Fruit fly (Drosophila melanogaster): ENCODE results near the gene TTLL1B.

The TTLL1B gene

DNA sequence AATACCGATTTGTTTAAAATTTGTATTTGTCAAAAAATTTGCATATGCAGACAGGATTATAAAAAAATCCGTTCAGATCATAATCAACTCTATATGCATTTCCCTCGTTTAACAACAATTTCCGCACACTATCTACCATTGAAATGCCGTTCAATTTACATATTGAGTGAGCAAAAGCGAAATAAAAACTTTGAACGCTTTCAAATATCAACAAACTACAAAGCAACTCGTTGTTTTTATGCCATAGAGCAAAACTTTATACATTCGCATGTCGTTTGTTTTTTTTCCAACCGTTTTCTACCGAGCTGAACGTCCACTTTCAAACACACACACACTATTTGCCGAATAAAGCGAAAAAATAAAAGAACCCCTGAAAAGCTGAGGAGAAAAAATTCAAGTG, at the start of gene TTLL1B:
TSS of gene TTLL1B (plus strand) at position 301 of the 400 bp plus-strand sequence.
- no peak for TF ChIP-seq Hr38 (GFP tag; optimal IDR thresholded peaks at IDR 0.05)
- TF ChIP-seq vri (GFP tag; optimal IDR thresholded peaks at IDR 0.05), result no peak
- TF ChIP-seq dac (GFP tag; optimal IDR thresholded peaks at IDR 0.05), result no peak
- no peak for TF ChIP-seq CG6808 (GFP tag; optimal IDR thresholded peaks at IDR 0.05)
- no peak for TF ChIP-seq Sox15 (GFP tag; optimal IDR thresholded peaks at IDR 0.05)
- TF ChIP-seq salr (GFP tag; optimal IDR thresholded peaks at IDR 0.05), result no peak
- TF ChIP-seq fd85E (GFP tag; optimal IDR thresholded peaks at IDR 0.05), result no peak

DNA sequence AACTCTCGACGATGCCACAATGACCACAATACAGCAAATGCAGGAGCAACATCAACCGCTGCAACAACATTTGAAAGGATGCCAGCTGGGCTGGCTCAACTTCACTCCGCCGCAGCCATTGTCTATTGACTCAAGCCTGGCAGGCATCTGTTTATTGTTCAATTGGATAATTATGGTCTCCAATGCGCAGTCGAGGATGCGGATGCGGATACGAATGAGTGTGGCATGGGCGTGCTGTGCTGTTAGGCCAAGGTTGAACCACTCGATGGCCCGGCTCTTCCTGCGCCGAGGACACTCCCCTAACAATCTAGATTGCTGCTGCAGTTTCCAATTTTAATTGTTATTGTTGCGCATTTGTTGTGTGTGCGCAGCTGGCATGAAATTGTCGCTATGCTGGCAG, 48.3 kb upstream of the TTLL1B start:
- no peak for TF ChIP-seq CG32006 (GFP tag; optimal IDR thresholded peaks at IDR 0.05)
- no peak for TF ChIP-seq CG16779 (tag; optimal IDR thresholded peaks at IDR 0.05)
- no peak for TF ChIP-seq Blimp-1 (GFP tag; optimal IDR thresholded peaks at IDR 0.05)
- no peak for TF ChIP-seq Eip93F (GFP tag; optimal IDR thresholded peaks at IDR 0.05)
- TF ChIP-seq Sox102F (GFP tag; optimal IDR thresholded peaks at IDR 0.05), result no peak
- no peak for TF ChIP-seq Met (GFP tag; optimal IDR thresholded peaks at IDR 0.05)
- TF ChIP-seq CG6808 (GFP tag; optimal IDR thresholded peaks at IDR 0.05), result no peak
- TF ChIP-seq OdsH (GFP tag; optimal IDR thresholded peaks at IDR 0.05), result no peak
- TF ChIP-seq fd85E (GFP tag; optimal IDR thresholded peaks at IDR 0.05), result no peak
- no peak for TF ChIP-seq CG9139 (GFP tag; optimal IDR thresholded peaks at IDR 0.05)
- TF ChIP-seq Eip78C (GFP tag), result no peak
- no peak for TF ChIP-seq ss (GFP tag; optimal IDR thresholded peaks at IDR 0.05)

DNA sequence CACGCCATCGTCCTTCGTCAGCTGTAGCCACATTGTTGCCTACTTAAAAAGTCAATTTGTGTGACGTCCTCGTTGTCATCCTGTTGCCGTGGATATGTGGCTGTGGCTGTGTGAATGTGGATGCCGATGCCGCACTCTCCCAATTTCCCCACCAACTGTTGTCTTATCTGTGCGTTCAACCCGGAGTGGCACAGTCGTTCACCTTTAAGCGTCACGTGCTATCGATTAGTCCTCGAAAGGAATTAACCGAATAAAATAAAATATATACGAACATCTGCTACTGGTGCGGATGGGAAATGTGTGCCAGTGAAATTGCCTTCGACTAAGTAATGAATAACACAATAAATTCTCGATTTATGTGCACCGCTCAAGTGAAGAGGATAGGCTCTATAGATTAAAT, 45.7 kb upstream of the TTLL1B start:
- TF ChIP-seq pdm3 (GFP tag; optimal IDR thresholded peaks at IDR 0.05), result no peak
- TF ChIP-seq Sox15 (GFP tag; optimal IDR thresholded peaks at IDR 0.05), result no peak
- no peak for TF ChIP-seq CG31627 (GFP tag; optimal IDR thresholded peaks at IDR 0.05)
- no peak for TF ChIP-seq CG6276 (GFP tag; optimal IDR thresholded peaks at IDR 0.05)
- no peak for TF ChIP-seq CG6792 (GFP tag; optimal IDR thresholded peaks at IDR 0.05)
- TF ChIP-seq CG3919 (GFP tag; optimal IDR thresholded peaks at IDR 0.05), result no peak
- no peak for TF ChIP-seq CG4318 (GFP tag; optimal IDR thresholded peaks at IDR 0.05)
- no peak for TF ChIP-seq Eip78C (GFP tag)
- no peak for TF ChIP-seq cyc (GFP tag; optimal IDR thresholded peaks at IDR 0.05)
- TF ChIP-seq CG6808 (GFP tag; optimal IDR thresholded peaks at IDR 0.05), result no peak
- no peak for TF ChIP-seq CG8632 (GFP tag; optimal IDR thresholded peaks at IDR 0.05)
- TF ChIP-seq CG15336 (GFP tag; IDR thresholded peaks at IDR 0.05), result no peak

DNA sequence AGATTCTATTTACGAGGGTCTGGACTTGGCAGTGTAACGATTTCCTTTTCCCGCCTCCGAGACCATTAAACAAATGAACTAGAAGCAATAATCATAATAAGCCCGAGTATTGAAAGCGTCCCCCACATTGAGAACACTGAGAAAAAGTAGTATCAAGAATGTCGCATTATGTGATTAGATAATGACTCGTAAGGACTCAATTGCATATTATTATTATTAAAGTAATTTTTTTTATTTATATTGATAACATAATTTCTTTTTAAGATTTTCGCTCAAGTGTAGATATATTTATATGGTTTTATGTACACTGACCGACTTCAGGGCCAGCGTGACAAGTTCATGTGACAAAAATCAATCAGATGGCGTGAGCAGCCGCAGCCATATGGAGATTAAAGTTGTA, 44.6 kb upstream of the TTLL1B start:
- no peak for TF ChIP-seq CG6276 (GFP tag; optimal IDR thresholded peaks at IDR 0.05)
- TF ChIP-seq Sox14 (GFP tag; optimal IDR thresholded peaks at IDR 0.05), result no peak
- TF ChIP-seq fkh (GFP tag; optimal IDR thresholded peaks at IDR 0.05), result no peak
- TF ChIP-seq topi (GFP tag; optimal IDR thresholded peaks at IDR 0.05), result no peak
- TF ChIP-seq Hr39 (GFP tag; optimal IDR thresholded peaks at IDR 0.05), result no peak
- TF ChIP-seq Eip75B (GFP tag; optimal IDR thresholded peaks at IDR 0.05), result peak; percentile 10
- TF ChIP-seq fd59A (GFP tag; optimal IDR thresholded peaks at IDR 0.05), result peak; percentile 8
- TF ChIP-seq CG3919 (GFP tag; optimal IDR thresholded peaks at IDR 0.05), result no peak
- TF ChIP-seq Lpt (GFP tag; optimal IDR thresholded peaks at IDR 0.05), result no peak
- TF ChIP-seq achi (GFP tag; optimal IDR thresholded peaks at IDR 0.05), result peak; percentile 28
- TF ChIP-seq CG6792 (GFP tag; optimal IDR thresholded peaks at IDR 0.05), result peak; percentile 18
- TF ChIP-seq CG8319 (GFP tag; optimal IDR thresholded peaks at IDR 0.05), result no peak
- peak; percentile 55; the same call in 1 of the 3 replicates for TF ChIP-seq CG6163 (GFP tag; IDR thresholded peaks at IDR 0.05)
- TF ChIP-seq CG10669 (GFP tag; optimal IDR thresholded peaks at IDR 0.05), result peak; percentile 38
- TF ChIP-seq CG10631 (GFP tag; optimal IDR thresholded peaks at IDR 0.05), result peak; percentile 53
- no peak for TF ChIP-seq CG4318 (GFP tag; optimal IDR thresholded peaks at IDR 0.05)
- no peak for TF ChIP-seq net (GFP tag; optimal IDR thresholded peaks at IDR 0.05)
- TF ChIP-seq CG8632 (GFP tag; optimal IDR thresholded peaks at IDR 0.05), result no peak
- no peak for TF ChIP-seq CG6808 (GFP tag; optimal IDR thresholded peaks at IDR 0.05)
- no peak for TF ChIP-seq Sox102F (GFP tag; optimal IDR thresholded peaks at IDR 0.05)
- peak; percentile 28 for TF ChIP-seq CG32006 (GFP tag; optimal IDR thresholded peaks at IDR 0.05)
- peak; percentile 76 for TF ChIP-seq Eip78C (GFP tag)
- TF ChIP-seq CG3032 (tag; optimal IDR thresholded peaks at IDR 0.05), result peak; percentile 51
- TF ChIP-seq Ets96B (tag; optimal IDR thresholded peaks at IDR 0.05), result peak; percentile 53
- no peak for TF ChIP-seq CG8119 (GFP tag; IDR thresholded peaks at IDR 0.05)
- TF ChIP-seq acj6 (GFP tag; optimal IDR thresholded peaks at IDR 0.05), result peak; percentile 31
- TF ChIP-seq eg (GFP tag; IDR thresholded peaks at IDR 0.05), result no peak
- peak; percentile 57 for TF ChIP-seq dsx (GFP tag; optimal IDR thresholded peaks at IDR 0.05; ENCODE audit: poor library complexity, severe bottlenecking)
- no peak for TF ChIP-seq CG15336 (GFP tag; IDR thresholded peaks at IDR 0.05)
- TF ChIP-seq CG11762 (GFP tag; optimal IDR thresholded peaks at IDR 0.05; ENCODE audit: insufficient read depth), result peak; percentile 3

Data from whole organism, prepupa.